Worm (Caenorhabditis elegans): ENCODE results near the gene F35C8.5.

The F35C8.5 gene

ce11 chrX:5387629-5388028 is 22.0 kb downstream of the F35C8.5 start:
- TF ChIP-seq K12H6.12 (tag; optimal IDR thresholded peaks at IDR 0.05) (no peak), repo-1 (tag; optimal IDR thresholded peaks at IDR 0.05) (no peak), sptf-2 (GFP tag; optimal IDR thresholded peaks at IDR 0.05) (no peak), ztf-18 (tag; optimal IDR thresholded peaks at IDR 0.05) (no peak), F37B4.10 (GFP tag; IDR thresholded peaks at IDR 0.05) (no peak), ama-1 (optimal IDR thresholded peaks at IDR 0.05) (no peak), ama-1 (GFP tag; optimal IDR thresholded peaks at IDR 0.05) (no peak), F49E8.2 (tag; optimal IDR thresholded peaks at IDR 0.05; ENCODE audit: insufficient read depth) (no peak), T26A5.8 (tag; optimal IDR thresholded peaks at IDR 0.05) (no peak), B0019.2 (GFP tag; conservative IDR thresholded peaks at IDR 0.05) (no peak), F22D6.2 (tag; optimal IDR thresholded peaks at IDR 0.05) (no peak), sdz-38 (tag; optimal IDR thresholded peaks at IDR 0.05) (no peak), B0035.1 (tag; optimal IDR thresholded peaks at IDR 0.05) (no peak), tlf-1 (GFP tag; optimal IDR thresholded peaks at IDR 0.05) (no peak), ztf-25 (GFP tag; IDR thresholded peaks at IDR 0.05) (no peak), egl-18 (GFP tag; IDR thresholded peaks at IDR 0.05) (no peak), K11D2.4 (GFP tag; IDR thresholded peaks at IDR 0.05) (no peak)

DNA sequence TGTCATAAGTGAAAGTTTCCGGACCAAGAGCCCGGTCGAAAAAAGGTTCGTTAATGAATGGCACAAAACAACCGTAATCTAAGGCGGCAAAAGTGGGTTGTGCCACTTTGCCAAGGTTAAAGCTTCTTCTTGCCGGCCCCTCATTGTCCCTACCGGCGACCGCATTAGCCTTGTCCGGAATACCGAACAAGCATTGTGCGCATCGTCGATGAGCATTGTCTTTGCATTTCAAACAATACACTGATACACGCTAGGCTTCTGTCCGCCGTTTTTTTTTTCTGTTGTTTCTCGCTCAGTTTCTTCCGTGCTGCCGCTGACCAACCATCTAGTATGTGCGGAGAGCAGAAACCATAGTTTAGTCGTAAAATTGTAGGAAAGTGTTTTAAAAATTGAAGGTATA is 31.7 kb downstream of the F35C8.5 start, which contains the start of gene C03F11.2:
C03F11.2 (minus strand) TSS at position 101 of the 400 bp plus-strand sequence.
- no peak for TF ChIP-seq rec-8 (tag; optimal IDR thresholded peaks at IDR 0.05)
- TF ChIP-seq nhr-80 (tag; optimal IDR thresholded peaks at IDR 0.05): peak; percentile 38

DNA sequence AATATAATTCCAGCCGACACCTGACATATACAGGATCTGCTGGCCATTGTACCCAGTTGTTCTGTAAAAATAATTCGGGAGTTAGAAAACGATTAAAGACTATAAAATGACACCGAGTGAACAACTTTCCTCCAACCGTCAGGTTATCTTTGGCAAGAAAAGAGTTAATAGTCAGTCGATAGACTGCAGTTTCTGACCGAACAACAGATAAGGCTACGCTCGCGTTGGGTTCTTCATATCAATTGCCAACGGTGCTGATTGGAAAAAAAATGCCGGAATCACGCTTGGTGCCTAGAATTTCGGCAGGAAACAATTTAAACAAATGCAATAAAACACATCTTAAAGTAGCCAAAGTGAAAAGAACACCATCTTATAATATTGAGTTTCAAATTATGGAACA is 34.9 kb downstream of the F35C8.5 start, which contains the start of gene scav-1:
scav-1 (minus strand) TSS at position 61 of the 400 bp plus-strand sequence.
- TF ChIP-seq cebp-1 (GFP tag; IDR thresholded peaks at IDR 0.05): no peak
- no peak for TF ChIP-seq cebp-1 (tag; optimal IDR thresholded peaks at IDR 0.05)
- no peak for TF ChIP-seq F10E7.11 (tag; optimal IDR thresholded peaks at IDR 0.05)
- no peak for TF ChIP-seq B0035.1 (tag; optimal IDR thresholded peaks at IDR 0.05)
- TF ChIP-seq nhr-80 (tag; optimal IDR thresholded peaks at IDR 0.05): peak; percentile 95
- no peak for TF ChIP-seq nhr-27 (tag; optimal IDR thresholded peaks at IDR 0.05)
- TF ChIP-seq cebp-2 (GFP tag; IDR thresholded peaks at IDR 0.05): no peak
- no peak for TF ChIP-seq ccch-3 (GFP tag; optimal IDR thresholded peaks at IDR 0.05)
- TF ChIP-seq dpl-1 (GFP tag; optimal IDR thresholded peaks at IDR 0.05): no peak
- peak; percentile 51 for TF ChIP-seq ets-4 (GFP tag; optimal IDR thresholded peaks at IDR 0.05)
- TF ChIP-seq let-607 (tag; optimal IDR thresholded peaks at IDR 0.05): peak; percentile 57 to 85
- peak; percentile 41; the same call in 1 of the 2 replicates for TF ChIP-seq dox-1 (GFP tag; IDR thresholded peaks at IDR 0.05)
- peak; percentile 7 for TF ChIP-seq F23B12.7 (tag; optimal IDR thresholded peaks at IDR 0.05; ENCODE audit: insufficient read depth)
- no peak for TF ChIP-seq snpc-3.4 (tag; optimal IDR thresholded peaks at IDR 0.05)
- TF ChIP-seq hlh-26 (GFP tag; conservative IDR thresholded peaks at IDR 0.05): no peak
- TF ChIP-seq mes-4 (tag; optimal IDR thresholded peaks at IDR 0.05): no peak
- TF ChIP-seq ztf-26 (tag; optimal IDR thresholded peaks at IDR 0.05): no peak
- TF ChIP-seq athp-1 (tag; optimal IDR thresholded peaks at IDR 0.05): no peak

ce11 chrX:5406345-5406744 is 40.7 kb downstream of the F35C8.5 start, which contains the start of gene C03F11.4:
TSS of gene C03F11.4 (minus strand) at chrX:5406445.
- TF ChIP-seq ama-1 (optimal IDR thresholded peaks at IDR 0.05): no peak
- no peak for TF ChIP-seq ama-1 (GFP tag; optimal IDR thresholded peaks at IDR 0.05)
- TF ChIP-seq rec-8 (tag; optimal IDR thresholded peaks at IDR 0.05): no peak
- no peak for TF ChIP-seq lsy-27 (tag; optimal IDR thresholded peaks at IDR 0.05; ENCODE audit: borderline replicate concordance, insufficient read depth)
- TF ChIP-seq bed-2 (GFP tag; IDR thresholded peaks at IDR 0.05): no peak
- no peak for TF ChIP-seq ccch-3 (GFP tag; optimal IDR thresholded peaks at IDR 0.05)
- no peak for TF ChIP-seq sptf-2 (GFP tag; optimal IDR thresholded peaks at IDR 0.05)
- TF ChIP-seq pbrm-1 (GFP tag; IDR thresholded peaks at IDR 0.05): no peak
- TF ChIP-seq lin-40 (tag; optimal IDR thresholded peaks at IDR 0.05): no peak
- TF ChIP-seq tbp1 (GFP tag; optimal IDR thresholded peaks at IDR 0.05): no peak
- no peak for TF ChIP-seq him-1 (tag; optimal IDR thresholded peaks at IDR 0.05)
- no peak for TF ChIP-seq ceh-91 (GFP tag; IDR thresholded peaks at IDR 0.05)

Measured in whole organism, young adult.